Comparison of ENCODE assay signal across 1 fruit fly cellular context in genomic region chrX:17501521-17501920, dm6.
TF ChIP-seq lines count a peak whose summit lies in the region.

No protein-coding gene starts in this region.

TF ChIP-seq in whole organism, embryonic, 481 proteins besides CTCF, POLR2A, EP300 and RAD21 (continued from another document and continues in another):
- TF ChIP-seq fd3F (GFP tag; optimal IDR thresholded peaks at IDR 0.05; lab: Kevin White, UChicago), result no peak
- TF ChIP-seq usp (GFP tag; optimal IDR thresholded peaks at IDR 0.05; lab: Kevin White, UChicago), result no peak
- TF ChIP-seq Bteb2 (GFP tag; optimal IDR thresholded peaks at IDR 0.05; lab: Kevin White, UChicago), result no peak
- TF ChIP-seq CG4707 (GFP tag; optimal IDR thresholded peaks at IDR 0.05; lab: Kevin White, UChicago), result no peak
- no peak for TF ChIP-seq Stat92E (GFP tag; optimal IDR thresholded peaks at IDR 0.05; lab: Kevin White, UChicago)
- no peak for TF ChIP-seq inv (GFP tag; IDR thresholded peaks at IDR 0.05; lab: Robert Waterston, UW; ENCODE audit: partially characterized antibody)
- TF ChIP-seq CG11560 (tag; IDR thresholded peaks at IDR 0.05; lab: Robert Waterston, UW), result no peak
- TF ChIP-seq crc (GFP tag; optimal IDR thresholded peaks at IDR 0.05; lab: Kevin White, UChicago), result no peak
- TF ChIP-seq CG10979 (tag; optimal IDR thresholded peaks at IDR 0.05; lab: Kevin White, UChicago), result peak; percentile 65
- no peak for TF ChIP-seq CG10654 (GFP tag; optimal IDR thresholded peaks at IDR 0.05; lab: Kevin White, UChicago)
- TF ChIP-seq dan (GFP tag; IDR thresholded peaks at IDR 0.05; lab: Robert Waterston, UW), result no peak
- no peak for TF ChIP-seq H15 (GFP tag; IDR thresholded peaks at IDR 0.05; lab: Robert Waterston, UW)
- no peak for TF ChIP-seq disco-r (GFP tag; optimal IDR thresholded peaks at IDR 0.05; lab: Kevin White, UChicago)
- no peak for TF ChIP-seq C15 (GFP tag; IDR thresholded peaks at IDR 0.05; lab: Robert Waterston, UW)
- TF ChIP-seq Myb (GFP tag; optimal IDR thresholded peaks at IDR 0.05; lab: Kevin White, UChicago), result no peak
- no peak for TF ChIP-seq CG8089 (GFP tag; optimal IDR thresholded peaks at IDR 0.05; lab: Kevin White, UChicago)
- TF ChIP-seq Trl (optimal IDR thresholded peaks at IDR 0.05; lab: Kevin White, UChicago), result no peak
- no peak for TF ChIP-seq Trl (GFP tag; optimal IDR thresholded peaks at IDR 0.05; lab: Kevin White, UChicago)
- TF ChIP-seq kni (GFP tag; optimal IDR thresholded peaks at IDR 0.05; lab: Kevin White, UChicago), result no peak
- no peak for TF ChIP-seq toy (GFP tag; IDR thresholded peaks at IDR 0.05; lab: Robert Waterston, UW)
- TF ChIP-seq CG13287 (GFP tag; IDR thresholded peaks at IDR 0.05; lab: Robert Waterston, UW; ENCODE audit: partially characterized antibody), result no peak
- no peak for TF ChIP-seq Nf-YB (GFP tag; optimal IDR thresholded peaks at IDR 0.05; lab: Kevin White, UChicago)
- TF ChIP-seq CG3995 (GFP tag; optimal IDR thresholded peaks at IDR 0.05; lab: Kevin White, UChicago), result no peak
- no peak for TF ChIP-seq NC2β (GFP tag; optimal IDR thresholded peaks at IDR 0.05; lab: Kevin White, UChicago)
- no peak for TF ChIP-seq ap (GFP tag; IDR thresholded peaks at IDR 0.05; lab: Robert Waterston, UW)
- TF ChIP-seq tna (GFP tag; IDR thresholded peaks at IDR 0.05; lab: Robert Waterston, UW; ENCODE audit: partially characterized antibody), result no peak
- TF ChIP-seq B-H2 (GFP tag; optimal IDR thresholded peaks at IDR 0.05; lab: Kevin White, UChicago), result no peak
- no peak for TF ChIP-seq Hey (tag; optimal IDR thresholded peaks at IDR 0.05; lab: Kevin White, UChicago)
- no peak for TF ChIP-seq CG15011 (GFP tag; optimal IDR thresholded peaks at IDR 0.05; lab: Kevin White, UChicago)
- no peak for TF ChIP-seq Adf1 (GFP tag; IDR thresholded peaks at IDR 0.05; lab: Robert Waterston, UW)
- TF ChIP-seq shn (GFP tag; optimal IDR thresholded peaks at IDR 0.05; lab: Kevin White, UChicago), result no peak
- TF ChIP-seq CG10321 (GFP tag; IDR thresholded peaks at IDR 0.05; lab: Robert Waterston, UW), result no peak
- TF ChIP-seq nerfin-1 (tag; optimal IDR thresholded peaks at IDR 0.05; lab: Kevin White, UChicago), result peak; percentile 46
- TF ChIP-seq Neu2 (GFP tag; optimal IDR thresholded peaks at IDR 0.05; lab: Kevin White, UChicago; ENCODE audit: borderline replicate concordance), result no peak
- TF ChIP-seq tio (GFP tag; optimal IDR thresholded peaks at IDR 0.05; lab: Kevin White, UChicago), result no peak
- peak; percentile 41 for TF ChIP-seq lab (GFP tag; optimal IDR thresholded peaks at IDR 0.05; lab: Kevin White, UChicago)
- TF ChIP-seq CG2129 (GFP tag; IDR thresholded peaks at IDR 0.05; lab: Robert Waterston, UW; ENCODE audit: partially characterized antibody), result no peak
- no peak for TF ChIP-seq Camta (GFP tag; optimal IDR thresholded peaks at IDR 0.05; lab: Kevin White, UChicago)
- TF ChIP-seq Fer1 (GFP tag; optimal IDR thresholded peaks at IDR 0.05; lab: Kevin White, UChicago), result no peak
- TF ChIP-seq insv (GFP tag; optimal IDR thresholded peaks at IDR 0.05; lab: Kevin White, UChicago), result no peak
- no peak for TF ChIP-seq CG8290 (GFP tag; optimal IDR thresholded peaks at IDR 0.05; lab: Kevin White, UChicago)
- TF ChIP-seq CG8290 (tag; optimal IDR thresholded peaks at IDR 0.05; lab: Kevin White, UChicago), result no peak
- TF ChIP-seq Hmr (GFP tag; optimal IDR thresholded peaks at IDR 0.05; lab: Kevin White, UChicago), result no peak
- TF ChIP-seq Med (GFP tag; lab: Kevin White, UChicago), result peak; percentile 67
- TF ChIP-seq CG7357 (GFP tag; IDR thresholded peaks at IDR 0.05; lab: Robert Waterston, UW), result no peak
- no peak for TF ChIP-seq Scr (GFP tag; IDR thresholded peaks at IDR 0.05; lab: Robert Waterston, UW; ENCODE audit: partially characterized antibody)
- TF ChIP-seq zen (tag; optimal IDR thresholded peaks at IDR 0.05; lab: Kevin White, UChicago), result peak; percentile 31
- TF ChIP-seq CG15479 (GFP tag; optimal IDR thresholded peaks at IDR 0.05; lab: Kevin White, UChicago), result no peak
- no peak for TF ChIP-seq Bdp1 (GFP tag; optimal IDR thresholded peaks at IDR 0.05; lab: Kevin White, UChicago)
- peak in 1 of 2 experiments; percentile 12 for TF ChIP-seq bsh (GFP tag; optimal IDR thresholded peaks at IDR 0.05; lab: Kevin White, UChicago)
- TF ChIP-seq sisA (GFP tag; IDR thresholded peaks at IDR 0.05; lab: Robert Waterston, UW), result peak; percentile 31; the same call in 1 of the 2 replicates
- no peak for TF ChIP-seq schlank (tag; optimal IDR thresholded peaks at IDR 0.05; lab: Kevin White, UChicago)
- TF ChIP-seq CG2116 (GFP tag; optimal IDR thresholded peaks at IDR 0.05; lab: Kevin White, UChicago), result no peak
- no peak for TF ChIP-seq prd (optimal IDR thresholded peaks at IDR 0.05; lab: Kevin White, UChicago)
- peak; percentile 46; the same call in 1 of the 3 replicates for TF ChIP-seq prd (GFP tag; IDR thresholded peaks at IDR 0.05; lab: Robert Waterston, UW)
- TF ChIP-seq row (GFP tag; IDR thresholded peaks at IDR 0.05; lab: Robert Waterston, UW), result 0 out of 3 replicates have a peak, but pooled peaks have one; percentile 18
- TF ChIP-seq CG32772 (GFP tag; IDR thresholded peaks at IDR 0.05; lab: Robert Waterston, UW), result peak; percentile 40; the same call in 1 of the 2 replicates
- no peak for TF ChIP-seq dm (GFP tag; optimal IDR thresholded peaks at IDR 0.05; lab: Kevin White, UChicago)
- TF ChIP-seq HHEX (GFP tag; optimal IDR thresholded peaks at IDR 0.05; lab: Kevin White, UChicago), result no peak
- no peak for TF ChIP-seq jumu (GFP tag; optimal IDR thresholded peaks at IDR 0.05; lab: Kevin White, UChicago)
- TF ChIP-seq CG4820 (GFP tag; optimal IDR thresholded peaks at IDR 0.05; lab: Kevin White, UChicago), result peak; percentile 14
- no peak for TF ChIP-seq CG8478 (optimal IDR thresholded peaks at IDR 0.05; lab: Kevin White, UChicago)
- no peak for TF ChIP-seq rib (GFP tag; IDR thresholded peaks at IDR 0.05; lab: Robert Waterston, UW)
- no peak for TF ChIP-seq HmgZ (tag; optimal IDR thresholded peaks at IDR 0.05; lab: Kevin White, UChicago)
- no peak for TF ChIP-seq Six4 (GFP tag; optimal IDR thresholded peaks at IDR 0.05; lab: Kevin White, UChicago)
- TF ChIP-seq CG4730 (GFP tag; IDR thresholded peaks at IDR 0.05; lab: Robert Waterston, UW), result no peak
- TF ChIP-seq CG6654 (GFP tag; optimal IDR thresholded peaks at IDR 0.05; lab: Kevin White, UChicago), result no peak
- no peak for TF ChIP-seq Pdp1 (GFP tag; optimal IDR thresholded peaks at IDR 0.05; lab: Kevin White, UChicago)
- no peak for TF ChIP-seq CG16863 (GFP tag; optimal IDR thresholded peaks at IDR 0.05; lab: Kevin White, UChicago)
- no peak for TF ChIP-seq CG7928 (GFP tag; optimal IDR thresholded peaks at IDR 0.05; lab: Kevin White, UChicago)
- no peak for TF ChIP-seq al (GFP tag; IDR thresholded peaks at IDR 0.05; lab: Robert Waterston, UW)
- TF ChIP-seq CG8924 (tag; optimal IDR thresholded peaks at IDR 0.05; lab: Kevin White, UChicago), result peak; percentile 10
- no peak for TF ChIP-seq CG9797 (GFP tag; optimal IDR thresholded peaks at IDR 0.05; lab: Kevin White, UChicago)
- TF ChIP-seq CG12744 (GFP tag; optimal IDR thresholded peaks at IDR 0.05; lab: Kevin White, UChicago), result no peak
- TF ChIP-seq CG3065 (GFP tag; optimal IDR thresholded peaks at IDR 0.05; lab: Kevin White, UChicago), result no peak
- peak; percentile 10 for TF ChIP-seq CG9727 (GFP tag; optimal IDR thresholded peaks at IDR 0.05; lab: Kevin White, UChicago)
- TF ChIP-seq Hr51 (GFP tag; optimal IDR thresholded peaks at IDR 0.05; lab: Kevin White, UChicago), result no peak
- TF ChIP-seq klu (GFP tag; IDR thresholded peaks at IDR 0.05; lab: Robert Waterston, UW), result no peak
- TF ChIP-seq sim (GFP tag; IDR thresholded peaks at IDR 0.05; lab: Robert Waterston, UW), result no peak
- TF ChIP-seq Hr3 (GFP tag; optimal IDR thresholded peaks at IDR 0.05; lab: Kevin White, UChicago), result peak; percentile 24
- TF ChIP-seq Hmx (GFP tag; optimal IDR thresholded peaks at IDR 0.05; lab: Kevin White, UChicago), result no peak
- TF ChIP-seq CG5245 (GFP tag; optimal IDR thresholded peaks at IDR 0.05; lab: Kevin White, UChicago), result no peak
- no peak for TF ChIP-seq Tbp (GFP tag; optimal IDR thresholded peaks at IDR 0.05; lab: Kevin White, UChicago)
- peak; percentile 48 for TF ChIP-seq vvl (GFP tag; IDR thresholded peaks at IDR 0.05; lab: Robert Waterston, UW)
- TF ChIP-seq CG30431 (GFP tag; optimal IDR thresholded peaks at IDR 0.05; lab: Kevin White, UChicago), result no peak
- no peak for TF ChIP-seq CG1602 (GFP tag; optimal IDR thresholded peaks at IDR 0.05; lab: Kevin White, UChicago)
- no peak for TF ChIP-seq Kr (GFP tag; optimal IDR thresholded peaks at IDR 0.05; lab: Kevin White, UChicago)
- no peak for TF ChIP-seq pum (GFP tag; optimal IDR thresholded peaks at IDR 0.05; lab: Kevin White, UChicago)
- no peak for TF ChIP-seq CG7372 (GFP tag; IDR thresholded peaks at IDR 0.05; lab: Robert Waterston, UW)
- no peak for TF ChIP-seq Ssrp (tag; optimal IDR thresholded peaks at IDR 0.05; lab: Kevin White, UChicago)
- no peak for TF ChIP-seq CG10431 (GFP tag; optimal IDR thresholded peaks at IDR 0.05; lab: Kevin White, UChicago)
- no peak for TF ChIP-seq CG12391 (tag; optimal IDR thresholded peaks at IDR 0.05; lab: Kevin White, UChicago)
- TF ChIP-seq Dfd (GFP tag; optimal IDR thresholded peaks at IDR 0.05; lab: Kevin White, UChicago), result no peak
- no peak for TF ChIP-seq pan (optimal IDR thresholded peaks at IDR 0.05; lab: Kevin White, UChicago)
- TF ChIP-seq pan (GFP tag; optimal IDR thresholded peaks at IDR 0.05 in 1 of 2, IDR thresholded peaks at IDR 0.05 in 1 of 2), result peak in 1 of 2 experiments; percentile 45
- TF ChIP-seq tap (tag; optimal IDR thresholded peaks at IDR 0.05; lab: Kevin White, UChicago), result peak; percentile 34
- TF ChIP-seq GATAe (GFP tag; conservative IDR thresholded peaks at IDR 0.05; lab: Robert Waterston, UW), result no peak
- TF ChIP-seq CG7987 (GFP tag; optimal IDR thresholded peaks at IDR 0.05; lab: Kevin White, UChicago), result no peak
- TF ChIP-seq CG6175 (GFP tag; IDR thresholded peaks at IDR 0.05; lab: Robert Waterston, UW), result no peak
- TF ChIP-seq fu2 (GFP tag; optimal IDR thresholded peaks at IDR 0.05; lab: Kevin White, UChicago), result no peak
- no peak for TF ChIP-seq gsb-n (tag; optimal IDR thresholded peaks at IDR 0.05; lab: Kevin White, UChicago)
- no peak for TF ChIP-seq CG14965 (GFP tag; optimal IDR thresholded peaks at IDR 0.05; lab: Kevin White, UChicago; ENCODE audit: borderline replicate concordance)
- no peak for TF ChIP-seq HLH54F (GFP tag; optimal IDR thresholded peaks at IDR 0.05; lab: Kevin White, UChicago)
- TF ChIP-seq Ets65A (GFP tag; lab: Kevin White, UChicago), result no peak
- peak; percentile 57 for TF ChIP-seq D19A (tag; optimal IDR thresholded peaks at IDR 0.05; lab: Kevin White, UChicago)
- no peak for TF ChIP-seq CG42726 (GFP tag; IDR thresholded peaks at IDR 0.05; lab: Robert Waterston, UW; ENCODE audit: partially characterized antibody)
- TF ChIP-seq D19B (GFP tag; optimal IDR thresholded peaks at IDR 0.05; lab: Kevin White, UChicago), result no peak
- TF ChIP-seq CG3847 (GFP tag; IDR thresholded peaks at IDR 0.05; lab: Robert Waterston, UW), result no peak
- no peak for TF ChIP-seq CG8765 (GFP tag; IDR thresholded peaks at IDR 0.05; lab: Robert Waterston, UW)
- TF ChIP-seq Asciz (GFP tag; optimal IDR thresholded peaks at IDR 0.05; lab: Kevin White, UChicago), result peak; percentile 22
- TF ChIP-seq Mrtf (GFP tag; IDR thresholded peaks at IDR 0.05; lab: Robert Waterston, UW), result no peak
- TF ChIP-seq CG16779 (GFP tag; IDR thresholded peaks at IDR 0.05; lab: Robert Waterston, UW), result no peak
- no peak for TF ChIP-seq CG3726 (GFP tag; IDR thresholded peaks at IDR 0.05; lab: Robert Waterston, UW)
- TF ChIP-seq abd-A (tag; optimal IDR thresholded peaks at IDR 0.05; lab: Kevin White, UChicago), result no peak
- TF ChIP-seq bab2 (GFP tag; optimal IDR thresholded peaks at IDR 0.05; lab: Kevin White, UChicago), result no peak
- TF ChIP-seq zen2 (GFP tag; IDR thresholded peaks at IDR 0.05; lab: Robert Waterston, UW; ENCODE audit: partially characterized antibody), result no peak
- TF ChIP-seq Max (GFP tag; optimal IDR thresholded peaks at IDR 0.05; lab: Kevin White, UChicago), result no peak
- no peak for TF ChIP-seq CG30403 (GFP tag; optimal IDR thresholded peaks at IDR 0.05; lab: Kevin White, UChicago)
- no peak for TF ChIP-seq br (optimal IDR thresholded peaks at IDR 0.05; lab: Kevin White, UChicago)
- TF ChIP-seq CG1024 (GFP tag; IDR thresholded peaks at IDR 0.05; lab: Robert Waterston, UW), result no peak
- TF ChIP-seq lilli (GFP tag; optimal IDR thresholded peaks at IDR 0.05; lab: Kevin White, UChicago), result peak; percentile 2
- no peak for TF ChIP-seq CG9437 (GFP tag; optimal IDR thresholded peaks at IDR 0.05; lab: Kevin White, UChicago)
- no peak for TF ChIP-seq CG9876 (GFP tag; optimal IDR thresholded peaks at IDR 0.05; lab: Kevin White, UChicago)
- no peak for TF ChIP-seq pb (GFP tag; optimal IDR thresholded peaks at IDR 0.05; lab: Kevin White, UChicago)
- no peak for TF ChIP-seq CG4854 (GFP tag; optimal IDR thresholded peaks at IDR 0.05; lab: Kevin White, UChicago)
- TF ChIP-seq CG18599 (GFP tag; optimal IDR thresholded peaks at IDR 0.05; lab: Kevin White, UChicago), result peak; percentile 4
- no peak for TF ChIP-seq sc (optimal IDR thresholded peaks at IDR 0.05; lab: Kevin White, UChicago)
- no peak for TF ChIP-seq sc (GFP tag; optimal IDR thresholded peaks at IDR 0.05; lab: Kevin White, UChicago)
- TF ChIP-seq hth (optimal IDR thresholded peaks at IDR 0.05; lab: Kevin White, UChicago), result no peak
- no peak for TF ChIP-seq odd (GFP tag; optimal IDR thresholded peaks at IDR 0.05; lab: Kevin White, UChicago)
- TF ChIP-seq BEAF-32 (GFP tag; optimal IDR thresholded peaks at IDR 0.05; lab: Kevin White, UChicago), result no peak
- TF ChIP-seq unc-4 (GFP tag; IDR thresholded peaks at IDR 0.05; lab: Robert Waterston, UW; ENCODE audit: partially characterized antibody), result no peak
- no peak for TF ChIP-seq CG34422 (GFP tag; IDR thresholded peaks at IDR 0.05; lab: Robert Waterston, UW)
- TF ChIP-seq CG5953 (GFP tag; IDR thresholded peaks at IDR 0.05; lab: Robert Waterston, UW), result no peak
- no peak for TF ChIP-seq Doc3 (GFP tag; IDR thresholded peaks at IDR 0.05; lab: Robert Waterston, UW; ENCODE audit: partially characterized antibody)
- TF ChIP-seq zfh1 (GFP tag; IDR thresholded peaks at IDR 0.05; lab: Robert Waterston, UW), result no peak
- no peak for TF ChIP-seq CG15269 (tag; optimal IDR thresholded peaks at IDR 0.05; lab: Kevin White, UChicago)
- TF ChIP-seq ab (GFP tag; optimal IDR thresholded peaks at IDR 0.05; lab: Kevin White, UChicago), result no peak
- peak; percentile 41; the same call in 2 of the 3 replicates for TF ChIP-seq tgo (GFP tag; IDR thresholded peaks at IDR 0.05; lab: Robert Waterston, UW)
